Worm (Caenorhabditis elegans) whole organism, late embryonic: ENCODE data around the gene ent-7.

Experiments used
- ama-1 ChIP-seq: fragments of 150-350 bp; optimal IDR thresholded peaks from 2 replicates; lab custom pipeline; 2014
- ceh-6 ChIP-seq: fragments of 200-800 bp; sonication (Bioruptor generic); optimal IDR thresholded peaks from 2 replicates; lab custom pipeline; 2018; ENCODE audit warnings: mild to moderate bottlenecking, missing genetic modification characterization, missing compliant biosample characterization

DNA sequence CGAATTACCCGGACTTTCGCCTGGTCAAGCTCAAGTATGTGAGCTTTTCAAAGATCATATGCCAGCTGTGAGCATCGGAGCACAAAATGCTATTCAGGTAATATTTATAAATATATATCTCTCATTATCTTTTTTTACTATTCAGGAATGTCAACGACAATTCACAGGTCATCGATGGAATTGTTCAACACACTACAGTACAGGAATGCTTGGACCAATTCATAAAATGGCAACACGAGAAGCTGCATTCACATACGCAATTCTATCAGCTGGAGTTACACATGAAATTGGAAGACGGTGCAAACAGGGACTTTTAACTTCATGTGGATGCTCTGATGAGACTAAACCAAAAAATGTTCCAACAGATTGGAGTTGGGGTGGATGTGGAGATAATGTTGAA is 51.2 kb downstream of the ent-7 start:
- TF ChIP-seq ceh-6 (GFP tag; lab: Kevin White, UChicago) (no peak), ama-1 (lab: Kevin White, UChicago) (no peak)
